Fruit fly (Drosophila melanogaster) whole organism, wandering third instar larva: ENCODE measurements around the gene Miga.

Source experiments
- Mio ChIP-seq: sonication (Bioruptor generic); optimal IDR thresholded peaks from 2 replicates; lab custom pipeline; 2016; ENCODE audit warnings: missing biosample characterization, missing genetic modification characterization
- OdsH ChIP-seq: fragments of 200-800 bp; sonication (Bioruptor generic); optimal IDR thresholded peaks from 2 replicates; lab custom pipeline; 2016; ENCODE audit warnings: missing biosample characterization, mild to moderate bottlenecking, missing genetic modification characterization

DNA sequence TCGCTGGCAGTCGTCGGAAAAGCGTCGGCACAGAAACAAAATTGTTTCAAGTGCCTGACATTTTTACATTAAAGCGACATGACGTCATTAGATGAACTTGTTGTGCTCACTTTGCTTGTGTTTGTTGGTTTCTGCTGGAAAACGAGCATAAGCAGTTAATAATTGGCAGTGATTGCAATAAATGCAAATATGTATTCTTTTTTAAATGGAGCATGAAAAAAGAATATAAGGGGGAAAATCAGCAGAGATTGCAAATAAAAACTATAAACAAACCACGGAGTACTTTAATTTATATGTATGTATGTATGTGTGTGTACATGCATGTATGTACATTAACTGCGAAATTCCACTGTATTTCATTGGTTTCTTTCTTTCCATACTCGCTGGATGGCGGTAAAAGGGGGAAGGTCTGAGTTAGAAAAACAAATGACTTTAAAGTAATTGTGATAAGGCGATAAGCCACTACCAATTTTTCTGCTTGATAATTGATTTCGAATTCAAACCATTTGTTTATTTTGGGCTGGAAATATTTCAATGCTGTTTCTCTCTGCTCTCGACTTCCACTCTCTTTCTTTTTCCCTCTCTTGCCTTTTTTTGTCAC is 24.0 kb downstream of the Miga start:
- no peak for TF ChIP-seq Mio (GFP tag; lab: Kevin White, UChicago)
- no peak for TF ChIP-seq OdsH (GFP tag; lab: Kevin White, UChicago)
